Fruit fly (Drosophila melanogaster) whole organism: ENCODE results near the gene CG11585.

Experiments used
- Dll ChIP-seq: fragments of >200 bp; optimal IDR thresholded peaks from 2 replicates; lab custom pipeline; 2017
- usp ChIP-seq: fragments of >200 bp; optimal IDR thresholded peaks from 2 replicates; lab custom pipeline; 2017; ENCODE audit warnings: missing biosample characterization, missing genetic modification characterization, mixed read lengths

DNA sequence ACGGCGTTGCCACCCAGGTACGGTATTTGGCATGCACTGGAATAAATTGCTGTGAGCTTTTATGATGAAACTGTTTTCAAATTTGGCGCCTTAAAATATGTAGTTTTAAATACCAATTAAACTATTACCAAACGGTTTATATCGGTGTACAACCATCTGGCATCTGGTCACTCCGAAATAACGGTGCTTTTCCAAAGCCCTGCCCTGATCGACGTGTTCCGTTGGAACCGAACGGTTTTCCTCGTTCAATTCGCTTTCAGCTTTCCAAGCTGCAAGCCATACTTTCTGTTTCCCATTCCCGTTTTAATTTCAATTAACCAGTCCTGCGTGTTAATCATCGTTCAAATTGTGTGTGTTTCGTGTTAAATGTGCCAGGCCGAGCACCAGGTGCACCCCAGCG lies 3.7 kb downstream of the CG11585 start, which contains the start of gene yl:
- no peak for TF ChIP-seq Dll
- TF ChIP-seq usp: no peak
